Fruit fly (Drosophila melanogaster) whole organism, adult: ENCODE data around the gene CG16789.

Experiments
- CG11617 ChIP-seq: fragments of 200-800 bp; sonication (Bioruptor generic); optimal IDR thresholded peaks from 2 replicates; lab custom pipeline; 2017; ENCODE audit warnings: mild to moderate bottlenecking, missing biosample characterization, missing genetic modification reagents, missing genetic modification characterization
- CG12768 ChIP-seq: fragments of 200-800 bp; sonication (Bioruptor generic); optimal IDR thresholded peaks from 2 replicates; lab custom pipeline; 2017; ENCODE audit warnings: missing biosample characterization, missing genetic modification characterization, mild to moderate bottlenecking, moderate library complexity, missing genetic modification reagents
- CG14711 ChIP-seq: fragments of 200-800 bp; sonication (Bioruptor generic); optimal IDR thresholded peaks from 2 replicates; lab custom pipeline; 2018; ENCODE audit warnings: missing biosample characterization, mild to moderate bottlenecking, missing genetic modification characterization, moderate library complexity
- CG1620 ChIP-seq: fragments of 200-800 bp; sonication (Bioruptor generic); optimal IDR thresholded peaks from 2 replicates; lab custom pipeline; 2016; ENCODE audit warnings: missing biosample characterization, missing genetic modification characterization
- CG33017 ChIP-seq: fragments of 200-800 bp; sonication (Bioruptor generic); optimal IDR thresholded peaks from 2 replicates; lab custom pipeline; 2018; ENCODE audit warnings: missing biosample characterization, mild to moderate bottlenecking, missing genetic modification characterization, moderate library complexity
- CG5204 ChIP-seq: fragments of 200-800 bp; sonication (Bioruptor generic); optimal IDR thresholded peaks from 2 replicates; lab custom pipeline; 2016; ENCODE audit warnings: missing biosample characterization, missing genetic modification characterization
- CG7045 ChIP-seq: fragments of 200-800 bp; sonication (Bioruptor generic); optimal IDR thresholded peaks from 2 replicates; lab custom pipeline; 2017; ENCODE audit warnings: missing biosample characterization, mild to moderate bottlenecking, missing genetic modification characterization
- CG7101 ChIP-seq: fragments of 200-800 bp; sonication (Bioruptor generic); optimal IDR thresholded peaks from 2 replicates; lab custom pipeline; 2018; ENCODE audit warnings: missing biosample characterization, mild to moderate bottlenecking, missing genetic modification characterization, moderate library complexity
- Clk ChIP-seq: fragments of 200-800 bp; sonication (Bioruptor generic); optimal IDR thresholded peaks from 2 replicates; lab custom pipeline; 2017; ENCODE audit warnings: missing biosample characterization, missing genetic modification characterization
- Crg-1 ChIP-seq: fragments of 200-800 bp; sonication (Bioruptor generic); optimal IDR thresholded peaks from 2 replicates; lab custom pipeline; 2016; ENCODE audit warnings: missing biosample characterization, missing genetic modification characterization
- Hr96 ChIP-seq: fragments of 200-800 bp; sonication (Bioruptor generic); optimal IDR thresholded peaks from 2 replicates; lab custom pipeline; 2016; ENCODE audit warnings: missing biosample characterization, missing genetic modification characterization
- Mnt ChIP-seq: fragments of 200-800 bp; sonication (Bioruptor generic); optimal IDR thresholded peaks from 2 replicates; lab custom pipeline; 2016; ENCODE audit warnings: missing biosample characterization, mild to moderate bottlenecking, missing genetic modification characterization
- bab1 ChIP-seq: fragments of 200-800 bp; sonication (Bioruptor generic); optimal IDR thresholded peaks from 3 replicates; lab custom pipeline; 2019; ENCODE audit warnings: missing biosample characterization, mild to moderate bottlenecking, missing genetic modification characterization, moderate library complexity
- cic ChIP-seq: fragments of 200-800 bp; sonication (Bioruptor generic); optimal IDR thresholded peaks from 2 replicates; lab custom pipeline; 2017; ENCODE audit warnings: missing biosample characterization, mild to moderate bottlenecking, missing genetic modification characterization, moderate library complexity
- cnc ChIP-seq, 2 experiments: fragments of >200 bp; optimal IDR thresholded peaks; 2 replicates each; lab custom pipeline; 2017
- kay ChIP-seq: fragments of 200-800 bp; sonication (Bioruptor generic); peaks from one replicate; lab custom pipeline; 2016; ENCODE audit warnings: missing biosample characterization, missing genetic modification characterization, borderline replicate concordance
- ovo ChIP-seq: fragments of 200-800 bp; sonication (Bioruptor generic); optimal IDR thresholded peaks from 2 replicates; lab custom pipeline; 2016; ENCODE audit warnings: missing biosample characterization, missing genetic modification characterization
- pad ChIP-seq: fragments of 200-800 bp; sonication (Bioruptor generic); optimal IDR thresholded peaks from 3 replicates; lab custom pipeline; 2017; ENCODE audit warnings: missing biosample characterization, missing genetic modification characterization, mild to moderate bottlenecking, moderate library complexity, missing genetic modification reagents
- tj ChIP-seq: fragments of 200-800 bp; sonication (Bioruptor generic); optimal IDR thresholded peaks from 3 replicates; lab custom pipeline; 2017; ENCODE audit warnings: missing biosample characterization, mild to moderate bottlenecking, missing genetic modification characterization, moderate library complexity
- toe ChIP-seq: fragments of 200-800 bp; sonication (Bioruptor generic); optimal IDR thresholded peaks from 2 replicates; lab custom pipeline; 2016; ENCODE audit warnings: missing biosample characterization, missing genetic modification characterization

The CG16789 gene

DNA sequence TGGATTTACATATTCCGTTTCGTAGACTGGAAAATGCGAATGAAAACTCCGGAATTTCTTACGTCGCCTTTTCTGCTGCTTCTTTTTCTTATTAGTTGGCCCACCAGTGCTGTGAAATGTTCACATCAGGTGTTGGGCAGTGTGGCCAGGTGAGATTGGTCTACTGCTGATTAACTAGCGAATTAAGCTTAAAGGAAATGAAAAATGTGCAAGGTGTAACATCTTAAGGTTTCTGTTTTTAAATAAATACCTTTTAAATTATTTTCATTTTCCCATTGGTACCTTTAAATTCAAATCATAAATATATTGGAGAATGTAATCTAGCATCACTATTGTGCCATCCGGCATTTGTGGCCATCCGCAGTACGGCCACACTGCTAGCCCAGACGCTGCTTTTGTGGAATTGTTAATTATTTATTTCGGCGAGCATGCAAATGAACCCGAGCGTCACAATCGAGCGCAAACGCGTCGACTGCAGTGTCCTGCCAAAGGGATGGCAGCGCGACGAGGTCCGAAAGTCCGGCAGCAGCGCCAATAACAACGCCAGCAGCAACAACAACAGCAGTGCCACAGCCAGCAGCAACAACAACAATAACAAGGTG, 6.5 kb upstream of the CG16789 start, which contains the start of the genes AP-1mu and MBD-like:
Gene AP-1mu, minus strand, starts transcription at position 113 of the 602 bp plus-strand sequence.
Gene MBD-like, plus strand, starts transcription at position 348 of the 602 bp plus-strand sequence.
- TF ChIP-seq Mnt (GFP tag; lab: Kevin White, UChicago) (peak; percentile 74), tj (GFP tag; lab: Kevin White, UChicago) (peak; percentile 58), CG12768 (GFP tag; lab: Kevin White, UChicago) (peak; percentile 74), Clk (GFP tag; lab: Kevin White, UChicago) (peak; percentile 25), bab1 (peak; percentile 75), CG5204 (GFP tag; lab: Kevin White, UChicago) (no peak), ovo (GFP tag; lab: Kevin White, UChicago) (peak; percentile 44), Hr96 (GFP tag; lab: Kevin White, UChicago) (no peak), CG14711 (peak; percentile 60), CG33017 (peak; percentile 50), Crg-1 (GFP tag; lab: Kevin White, UChicago) (peak; percentile 86), CG7101 (tag; lab: Kevin White, UChicago) (peak; percentile 78), CG11617 (GFP tag; lab: Kevin White, UChicago) (peak; percentile 83), cnc (optimal IDR thresholded peaks at IDR 0.05; lab: Kevin White, UChicago) (no peak), CG7045 (GFP tag; lab: Kevin White, UChicago) (peak; percentile 61), toe (GFP tag; lab: Kevin White, UChicago) (no peak), kay (GFP tag; lab: Kevin White, UChicago) (no peak), pad (GFP tag; lab: Kevin White, UChicago) (peak; percentile 71), CG1620 (GFP tag; lab: Kevin White, UChicago) (peak; percentile 91), cic (GFP tag; lab: Kevin White, UChicago) (peak; percentile 41)

DNA sequence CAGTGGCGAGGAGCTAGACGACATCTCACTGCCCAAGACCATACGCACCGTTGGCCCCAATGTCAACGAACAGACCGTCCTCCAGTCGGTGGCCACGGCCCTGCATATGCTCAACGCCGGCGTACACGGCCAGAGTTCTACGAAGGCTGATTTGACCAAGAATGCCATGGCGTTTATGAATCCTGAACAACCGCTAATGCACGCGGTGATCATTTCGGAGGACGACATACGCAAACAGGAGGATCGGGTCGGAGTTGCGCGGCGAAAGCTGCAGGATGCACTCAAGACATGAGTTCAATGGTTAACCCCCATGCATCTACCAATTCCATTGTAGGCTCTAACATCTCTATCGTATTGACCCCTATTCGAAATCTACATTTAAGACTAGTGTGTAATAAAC, 4.9 kb upstream of the CG16789 start:
- no peak for TF ChIP-seq CG14711
- TF ChIP-seq Crg-1 (GFP tag; lab: Kevin White, UChicago) = no peak
- no peak for TF ChIP-seq CG11617 (GFP tag; lab: Kevin White, UChicago)
- TF ChIP-seq Mnt (GFP tag; lab: Kevin White, UChicago) = no peak
- TF ChIP-seq CG5204 (GFP tag; lab: Kevin White, UChicago) = no peak
- no peak for TF ChIP-seq Hr96 (GFP tag; lab: Kevin White, UChicago)
- TF ChIP-seq CG1620 (GFP tag; lab: Kevin White, UChicago) = no peak
- no peak for TF ChIP-seq Clk (GFP tag; lab: Kevin White, UChicago)
- no peak for TF ChIP-seq bab1
- TF ChIP-seq CG12768 (GFP tag; lab: Kevin White, UChicago) = no peak
- no peak for TF ChIP-seq toe (GFP tag; lab: Kevin White, UChicago)
- no peak for TF ChIP-seq CG7101 (tag; lab: Kevin White, UChicago)

DNA sequence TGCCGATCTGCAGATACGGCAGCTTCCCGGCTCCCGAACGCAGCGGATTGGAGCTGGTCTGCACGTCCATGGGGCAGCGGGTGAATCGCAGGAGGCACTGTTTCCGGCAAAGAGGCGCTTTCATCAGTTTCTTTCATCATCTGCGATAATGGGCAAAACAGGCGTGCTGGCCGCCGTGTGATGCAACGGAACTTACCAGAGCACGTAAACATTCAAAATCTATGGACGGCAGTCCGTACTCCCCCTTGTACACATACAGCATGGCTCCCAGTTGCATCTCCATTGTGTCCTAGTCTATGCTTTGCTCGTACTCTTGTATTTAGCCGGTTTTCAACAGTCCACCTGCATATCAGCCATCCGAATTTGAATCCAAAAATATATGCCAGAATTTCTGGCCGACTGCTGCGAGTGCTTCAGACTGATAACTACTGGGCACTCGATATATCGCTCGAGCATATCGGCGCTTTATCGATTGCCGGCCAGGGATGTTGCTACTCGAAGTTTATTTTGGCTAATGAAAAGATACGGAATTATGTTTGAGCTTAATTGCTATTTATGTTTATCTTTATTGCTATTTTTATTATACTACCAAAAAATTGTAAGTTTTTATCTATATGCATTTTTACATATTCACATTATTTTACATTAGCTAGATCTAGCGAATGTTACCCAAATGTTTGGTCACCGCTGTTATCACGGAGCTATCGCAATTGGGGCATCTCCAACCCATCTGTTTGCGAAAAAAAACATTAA, 2.6 kb upstream of the CG16789 start, which contains the start of the genes CG9393 and Vps45:
Gene CG9393, minus strand, starts transcription at position 434 of the 753 bp plus-strand sequence.
Gene Vps45, plus strand, starts transcription at position 685 of the 753 bp plus-strand sequence.
- TF ChIP-seq CG7101 (tag; lab: Kevin White, UChicago) = peak; percentile 63
- TF ChIP-seq toe (GFP tag; lab: Kevin White, UChicago) = no peak
- TF ChIP-seq CG7045 (GFP tag; lab: Kevin White, UChicago) = peak; percentile 28
- TF ChIP-seq CG12768 (GFP tag; lab: Kevin White, UChicago) = peak; percentile 32
- no peak for TF ChIP-seq cnc (optimal IDR thresholded peaks at IDR 0.05; lab: Kevin White, UChicago)
- no peak for TF ChIP-seq CG5204 (GFP tag; lab: Kevin White, UChicago)
- no peak for TF ChIP-seq Clk (GFP tag; lab: Kevin White, UChicago)
- no peak for TF ChIP-seq pad (GFP tag; lab: Kevin White, UChicago)
- TF ChIP-seq Crg-1 (GFP tag; lab: Kevin White, UChicago) = peak; percentile 37
- peak; percentile 74 for TF ChIP-seq CG14711
- TF ChIP-seq CG1620 (GFP tag; lab: Kevin White, UChicago) = peak; percentile 75
- TF ChIP-seq ovo (GFP tag; lab: Kevin White, UChicago) = peak; percentile 56
- TF ChIP-seq cic (GFP tag; lab: Kevin White, UChicago) = no peak
- TF ChIP-seq CG33017 = peak; percentile 27
- TF ChIP-seq Hr96 (GFP tag; lab: Kevin White, UChicago) = no peak
- TF ChIP-seq tj (GFP tag; lab: Kevin White, UChicago) = peak; percentile 26
- no peak for TF ChIP-seq kay (GFP tag; lab: Kevin White, UChicago)
- peak; percentile 70 for TF ChIP-seq CG11617 (GFP tag; lab: Kevin White, UChicago)
- TF ChIP-seq bab1 = peak; percentile 57
- TF ChIP-seq Mnt (GFP tag; lab: Kevin White, UChicago) = peak; percentile 82

DNA sequence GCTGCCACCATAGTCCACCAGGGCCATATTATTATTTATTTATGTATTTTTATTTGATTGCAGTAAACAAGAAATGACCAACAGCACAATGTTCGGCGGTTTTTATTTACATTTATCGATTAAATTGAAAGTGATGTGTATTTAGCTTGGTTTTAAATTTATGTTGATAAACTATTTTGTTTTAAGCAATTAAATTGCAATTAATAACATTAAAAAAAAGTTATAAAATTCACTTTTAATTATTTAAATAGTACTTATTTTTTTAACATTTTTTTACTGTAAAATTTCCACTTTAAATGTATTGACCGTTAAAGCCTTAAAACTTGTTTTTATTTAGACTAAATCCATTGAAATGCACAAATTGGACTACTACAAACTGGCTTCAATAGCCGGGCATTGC, 4.1 kb downstream of the CG16789 start, which contains the start of gene CG16790:
Gene CG16790, minus strand, starts transcription at position 101 of the 400 bp plus-strand sequence.
- TF ChIP-seq tj (GFP tag; lab: Kevin White, UChicago) (no peak), pad (GFP tag; lab: Kevin White, UChicago) (no peak), CG14711 (no peak), CG33017 (no peak), CG11617 (GFP tag; lab: Kevin White, UChicago) (no peak), CG5204 (GFP tag; lab: Kevin White, UChicago) (no peak), bab1 (no peak), Mnt (GFP tag; lab: Kevin White, UChicago) (no peak), Hr96 (GFP tag; lab: Kevin White, UChicago) (no peak), toe (GFP tag; lab: Kevin White, UChicago) (no peak), CG1620 (GFP tag; lab: Kevin White, UChicago) (no peak), Clk (GFP tag; lab: Kevin White, UChicago) (no peak)
